Worm (Caenorhabditis elegans): ENCODE data around the gene F07A11.1.
A peak's percentile ranks its signal among the peaks of the same experiment; 100 is the strongest.

F07A11.1 gene

ce11 chrII:11545952-11546325, 46.0 kb downstream of the F07A11.1 start:
- TF ChIP-seq grh-1 (GFP tag; IDR thresholded peaks at IDR 0.05) = no peak
- no peak for TF ChIP-seq ceh-90 (tag; optimal IDR thresholded peaks at IDR 0.05)
- no peak for TF ChIP-seq nhr-12 (tag; optimal IDR thresholded peaks at IDR 0.05)
- no peak for TF ChIP-seq alr-1 (tag; optimal IDR thresholded peaks at IDR 0.05; ENCODE audit: borderline replicate concordance)
- no peak for TF ChIP-seq ces-1 (GFP tag; optimal IDR thresholded peaks at IDR 0.05)
- no peak for TF ChIP-seq aly-2 (tag; optimal IDR thresholded peaks at IDR 0.05)
- no peak for TF ChIP-seq fkh-8 (tag; optimal IDR thresholded peaks at IDR 0.05)
- TF ChIP-seq unc-98 (GFP tag; IDR thresholded peaks at IDR 0.05) = no peak
- TF ChIP-seq fkh-4 (tag; optimal IDR thresholded peaks at IDR 0.05; ENCODE audit: borderline replicate concordance) = no peak
- no peak for TF ChIP-seq lin-14 (GFP tag; optimal IDR thresholded peaks at IDR 0.05)
- no peak for TF ChIP-seq aha-1 (tag; optimal IDR thresholded peaks at IDR 0.05)

ce11 chrII:11545299-11545951, 46.5 kb downstream of the F07A11.1 start, which contains the start of gene dnj-13:
Gene dnj-13, plus strand, starts transcription at chrII:11545701.
- TF ChIP-seq tlp-1 (tag; optimal IDR thresholded peaks at IDR 0.05) = peak; percentile 45
- TF ChIP-seq C34B4.2 (tag; optimal IDR thresholded peaks at IDR 0.05) = peak; percentile 50
- peak; percentile 95 for TF ChIP-seq grh-1 (GFP tag; IDR thresholded peaks at IDR 0.05)
- no peak for TF ChIP-seq nhr-12 (tag; optimal IDR thresholded peaks at IDR 0.05)
- peak; percentile 40 for TF ChIP-seq mef-2 (tag; optimal IDR thresholded peaks at IDR 0.05)
- TF ChIP-seq ceh-8 (GFP tag; optimal IDR thresholded peaks at IDR 0.05) = peak; percentile 91
- no peak for TF ChIP-seq ets-5 (GFP tag; IDR thresholded peaks at IDR 0.05)
- TF ChIP-seq unc-62 (GFP tag; optimal IDR thresholded peaks at IDR 0.05) = no peak
- no peak for TF ChIP-seq ceh-63 (GFP tag; optimal IDR thresholded peaks at IDR 0.05)
- TF ChIP-seq nhr-77 (tag; optimal IDR thresholded peaks at IDR 0.05) = peak; percentile 91
- peak; percentile 91 for TF ChIP-seq C16A3.4 (tag; optimal IDR thresholded peaks at IDR 0.05)
- TF ChIP-seq fos-1 (tag; optimal IDR thresholded peaks at IDR 0.05) = peak; percentile 85
- TF ChIP-seq dpl-1 (GFP tag; optimal IDR thresholded peaks at IDR 0.05) = peak; percentile 74 to 81 (median 79)
- TF ChIP-seq ama-1 (optimal IDR thresholded peaks at IDR 0.05) = peak; percentile 0
- no peak for TF ChIP-seq alr-1 (tag; optimal IDR thresholded peaks at IDR 0.05; ENCODE audit: borderline replicate concordance)
- TF ChIP-seq elt-2 (tag; optimal IDR thresholded peaks at IDR 0.05) = peak; percentile 87
- no peak for TF ChIP-seq pag-3 (tag; optimal IDR thresholded peaks at IDR 0.05; ENCODE audit: borderline replicate concordance, insufficient read depth)
- TF ChIP-seq ztf-4 (tag; optimal IDR thresholded peaks at IDR 0.05) = peak; percentile 95
- TF ChIP-seq lin-15B (tag; optimal IDR thresholded peaks at IDR 0.05) = peak; percentile 84
- TF ChIP-seq sup-37 (GFP tag; optimal IDR thresholded peaks at IDR 0.05) = peak; percentile 87
- peak; percentile 99 for TF ChIP-seq nhr-20 (tag; optimal IDR thresholded peaks at IDR 0.05)
- no peak for TF ChIP-seq zag-1 (tag; optimal IDR thresholded peaks at IDR 0.05)
- peak; percentile 96 for TF ChIP-seq mab-9 (GFP tag; IDR thresholded peaks at IDR 0.05)
- peak; percentile 88 for TF ChIP-seq rnt-1 (tag; optimal IDR thresholded peaks at IDR 0.05)
- peak; percentile 99 for TF ChIP-seq fkh-8 (tag; optimal IDR thresholded peaks at IDR 0.05)
- peak; percentile 10 for TF ChIP-seq unc-30 (tag; optimal IDR thresholded peaks at IDR 0.05)
- TF ChIP-seq irx-1 (tag; optimal IDR thresholded peaks at IDR 0.05) = peak; percentile 93
- peak in 1 of 2 experiments; percentile 88 for TF ChIP-seq ztf-11 (tag; optimal IDR thresholded peaks at IDR 0.05)
- TF ChIP-seq lir-3 (tag; optimal IDR thresholded peaks at IDR 0.05; ENCODE audit: poor library complexity) = peak; percentile 85
- TF ChIP-seq unc-130 (tag; optimal IDR thresholded peaks at IDR 0.05) = peak; percentile 81
- TF ChIP-seq vab-15 (tag; optimal IDR thresholded peaks at IDR 0.05) = peak; percentile 67
- TF ChIP-seq sptf-1 (tag; optimal IDR thresholded peaks at IDR 0.05) = no peak
- peak; percentile 92 for TF ChIP-seq nhr-237 (tag; optimal IDR thresholded peaks at IDR 0.05)
- peak; percentile 80 to 83 for TF ChIP-seq efl-1 (optimal IDR thresholded peaks at IDR 0.05)
- TF ChIP-seq efl-1 (GFP tag; optimal IDR thresholded peaks at IDR 0.05 in 1 of 2) = peak; percentile 75 to 98
- peak; percentile 92 to 97 (median 94) for TF ChIP-seq ceh-82 (tag; optimal IDR thresholded peaks at IDR 0.05)
- TF ChIP-seq aly-2 (tag; optimal IDR thresholded peaks at IDR 0.05) = peak; percentile 74
- TF ChIP-seq jun-1 (tag; optimal IDR thresholded peaks at IDR 0.05) = peak; percentile 94
- peak; percentile 93 for TF ChIP-seq zip-4 (GFP tag; optimal IDR thresholded peaks at IDR 0.05)
- TF ChIP-seq nhr-85 (tag) = peak; percentile 98
- TF ChIP-seq nhr-47 (tag; optimal IDR thresholded peaks at IDR 0.05) = peak; percentile 98
- TF ChIP-seq lin-14 (GFP tag; optimal IDR thresholded peaks at IDR 0.05) = peak; percentile 99
- TF ChIP-seq nhr-90 (tag; optimal IDR thresholded peaks at IDR 0.05; ENCODE audit: poor library complexity) = peak; percentile 98
- peak; percentile 62 for TF ChIP-seq efl-3 (GFP tag; optimal IDR thresholded peaks at IDR 0.05)

Measured in whole organism, L1 larva.